Worm (Caenorhabditis elegans): ENCODE results near the gene R151.2.

R151.2 gene

DNA sequence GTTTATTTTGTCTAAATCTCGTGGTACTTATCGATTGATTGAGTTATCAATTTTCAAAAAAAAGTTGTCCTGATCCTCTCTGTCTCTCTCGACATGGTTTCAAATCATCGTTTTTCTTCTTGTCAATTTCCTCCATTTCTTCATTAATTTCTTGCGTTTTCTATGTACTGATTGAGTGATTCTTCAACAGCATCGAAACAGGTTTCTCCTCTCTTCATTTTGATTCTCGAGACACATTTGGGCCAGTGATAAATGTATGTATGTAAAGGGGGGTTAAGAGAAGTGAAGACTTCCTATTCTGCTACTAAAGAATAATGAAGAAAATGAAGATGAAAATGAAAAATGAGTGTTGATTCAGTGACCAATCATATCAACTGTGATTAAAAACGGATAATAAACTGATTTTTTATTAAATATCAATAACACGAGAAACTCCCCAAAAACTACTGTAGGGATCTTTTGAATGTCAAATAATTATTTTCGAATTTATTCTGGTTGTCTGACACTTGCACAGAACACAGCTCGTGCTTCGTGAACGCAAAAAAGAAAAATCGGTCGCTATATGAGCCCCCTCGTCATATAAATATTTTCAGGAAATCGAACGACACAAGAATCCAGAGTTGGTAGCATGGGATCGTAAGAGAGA is 6.5 kb upstream of the R151.2 start (continued):
- no peak for TF ChIP-seq unc-98 (GFP tag; IDR thresholded peaks at IDR 0.05)
- TF ChIP-seq mef-2 (tag; optimal IDR thresholded peaks at IDR 0.05), result no peak
- TF ChIP-seq pag-3 (tag; optimal IDR thresholded peaks at IDR 0.05; ENCODE audit: borderline replicate concordance, insufficient read depth), result no peak
- no peak for TF ChIP-seq snpc-4 (tag; optimal IDR thresholded peaks at IDR 0.05)
- TF ChIP-seq pqm-1 (tag; optimal IDR thresholded peaks at IDR 0.05), result no peak
- no peak for TF ChIP-seq swsn-7 (tag; optimal IDR thresholded peaks at IDR 0.05)
- no peak for TF ChIP-seq lin-13 (GFP tag; optimal IDR thresholded peaks at IDR 0.05)
- TF ChIP-seq zag-1 (tag; optimal IDR thresholded peaks at IDR 0.05), result no peak
- TF ChIP-seq vab-15 (tag; optimal IDR thresholded peaks at IDR 0.05), result no peak
- no peak for TF ChIP-seq sox-4 (tag; optimal IDR thresholded peaks at IDR 0.05)
- TF ChIP-seq ceh-8 (GFP tag; optimal IDR thresholded peaks at IDR 0.05), result no peak
- TF ChIP-seq nhr-20 (tag; optimal IDR thresholded peaks at IDR 0.05), result peak; percentile 51
- TF ChIP-seq Y116A8C.19 (tag; optimal IDR thresholded peaks at IDR 0.05; ENCODE audit: borderline replicate concordance), result no peak
- peak in 1 of 2 experiments; percentile 52 for TF ChIP-seq lin-35 (GFP tag; optimal IDR thresholded peaks at IDR 0.05)
- TF ChIP-seq tlp-1 (tag; optimal IDR thresholded peaks at IDR 0.05), result no peak
- TF ChIP-seq mdl-1 (tag; optimal IDR thresholded peaks at IDR 0.05), result no peak
- no peak for TF ChIP-seq efl-3 (GFP tag; optimal IDR thresholded peaks at IDR 0.05)
- TF ChIP-seq skn-1 (tag; optimal IDR thresholded peaks at IDR 0.05), result no peak
- no peak for TF ChIP-seq C04F5.9 (tag; optimal IDR thresholded peaks at IDR 0.05)
- TF ChIP-seq lin-15B (tag; optimal IDR thresholded peaks at IDR 0.05), result no peak
- no peak for TF ChIP-seq lir-3 (tag; optimal IDR thresholded peaks at IDR 0.05; ENCODE audit: poor library complexity)
- peak; percentile 34 for TF ChIP-seq mep-1 (tag; optimal IDR thresholded peaks at IDR 0.05)
- TF ChIP-seq jun-1 (tag; optimal IDR thresholded peaks at IDR 0.05), result no peak
- peak; percentile 57 for TF ChIP-seq lin-14 (GFP tag; optimal IDR thresholded peaks at IDR 0.05)
- peak in 1 of 2 experiments; percentile 57 for TF ChIP-seq lsy-2 (tag; optimal IDR thresholded peaks at IDR 0.05)
- no peak for TF ChIP-seq fos-1 (tag; optimal IDR thresholded peaks at IDR 0.05)
- TF ChIP-seq sup-37 (GFP tag; optimal IDR thresholded peaks at IDR 0.05), result no peak
- no peak for TF ChIP-seq ztf-11 (tag; optimal IDR thresholded peaks at IDR 0.05)
- TF ChIP-seq nhr-28 (tag; optimal IDR thresholded peaks at IDR 0.05), result no peak
- peak in 1 of 3 experiments; percentile 5 for TF ChIP-seq dpl-1 (GFP tag; optimal IDR thresholded peaks at IDR 0.05)
- no peak for TF ChIP-seq aha-1 (tag; optimal IDR thresholded peaks at IDR 0.05)
- peak in 1 of 2 experiments; percentile 8 for TF ChIP-seq efl-1 (optimal IDR thresholded peaks at IDR 0.05)
- peak in 1 of 2 experiments; percentile 87 for TF ChIP-seq efl-1 (GFP tag; optimal IDR thresholded peaks at IDR 0.05 in 1 of 2)
- TF ChIP-seq tbx-2 (tag; optimal IDR thresholded peaks at IDR 0.05), result peak; percentile 36
- TF ChIP-seq grh-1 (GFP tag; IDR thresholded peaks at IDR 0.05), result peak; percentile 74
- no peak for TF ChIP-seq C16A3.4 (tag; optimal IDR thresholded peaks at IDR 0.05)
- TF ChIP-seq blmp-1 (tag; optimal IDR thresholded peaks at IDR 0.05), result peak; percentile 89
- no peak for TF ChIP-seq nhr-11 (tag; optimal IDR thresholded peaks at IDR 0.05)
- TF ChIP-seq ets-5 (GFP tag; IDR thresholded peaks at IDR 0.05), result no peak
- no peak for TF ChIP-seq unc-130 (tag; optimal IDR thresholded peaks at IDR 0.05)
- TF ChIP-seq nhr-71 (tag; optimal IDR thresholded peaks at IDR 0.05), result peak; percentile 57
- no peak for TF ChIP-seq mab-9 (GFP tag; IDR thresholded peaks at IDR 0.05)
- peak in 3 of 6 experiments; percentile 44 to 76 (median 61) for TF ChIP-seq elt-3 (tag; optimal IDR thresholded peaks at IDR 0.05)
- no peak for TF ChIP-seq nhr-76 (tag; optimal IDR thresholded peaks at IDR 0.05)
- TF ChIP-seq C34B4.2 (tag; optimal IDR thresholded peaks at IDR 0.05), result no peak
- TF ChIP-seq snu-23 (GFP tag; optimal IDR thresholded peaks at IDR 0.05), result peak; percentile 56
- TF ChIP-seq nhr-90 (tag; optimal IDR thresholded peaks at IDR 0.05; ENCODE audit: poor library complexity), result peak; percentile 36
- no peak for TF ChIP-seq ztf-4 (tag; optimal IDR thresholded peaks at IDR 0.05)

Measured in whole organism, L1 larva.